Fruit fly (Drosophila melanogaster) whole organism, embryonic: Measurements from ENCODE around the gene CG6345.

ENCODE experiments used
- Asciz ChIP-seq: fragments of 200-800 bp; sonication (Bioruptor generic); optimal IDR thresholded peaks from 2 replicates; lab custom pipeline; 2017; ENCODE audit warnings: missing biosample characterization, mild to moderate bottlenecking, missing genetic modification characterization, missing genetic modification reagents
- Atf6 ChIP-seq: fragments of 200-800 bp; sonication (Bioruptor generic); IDR thresholded peaks from 2 replicates; pipeline ENCODE4 v1.3.6; 2022; ENCODE audit warnings: missing biosample characterization, missing genetic modification characterization
- C15 ChIP-seq: fragments of 200-800 bp; sonication (Bioruptor generic); IDR thresholded peaks from 3 replicates; pipeline ENCODE4 v1.3.6; 2022; ENCODE audit warnings: missing biosample characterization, missing genetic modification characterization
- CG10147 ChIP-seq: fragments of 200-800 bp; sonication (Bioruptor generic); optimal IDR thresholded peaks from 2 replicates; lab custom pipeline; 2019; ENCODE audit warnings: missing biosample characterization, mild to moderate bottlenecking, missing genetic modification characterization, moderate library complexity
- CG10543 ChIP-seq: fragments of 200-800 bp; sonication (Bioruptor generic); optimal IDR thresholded peaks from 3 replicates; lab custom pipeline; 2017; ENCODE audit warnings: missing biosample characterization, mild to moderate bottlenecking, missing genetic modification characterization, moderate library complexity
- CG12071 ChIP-seq: fragments of 200-800 bp; sonication (Bioruptor generic); optimal IDR thresholded peaks from 3 replicates; lab custom pipeline; 2018; ENCODE audit warnings: missing biosample characterization, mild to moderate bottlenecking, missing genetic modification characterization
- CG12659 ChIP-seq: fragments of 200-800 bp; sonication (Bioruptor generic); optimal IDR thresholded peaks from 3 replicates; lab custom pipeline; 2017; ENCODE audit warnings: mild to moderate bottlenecking, missing biosample characterization, missing genetic modification reagents, missing genetic modification characterization
- CG12769 ChIP-seq: fragments of 200-800 bp; sonication (Bioruptor generic); optimal IDR thresholded peaks from 2 replicates; lab custom pipeline; 2019; ENCODE audit warnings: missing biosample characterization, mild to moderate bottlenecking, missing genetic modification characterization, moderate library complexity
- CG1647 ChIP-seq: fragments of 200-800 bp; sonication (Bioruptor generic); optimal IDR thresholded peaks from 3 replicates; lab custom pipeline; 2016; ENCODE audit warnings: missing biosample characterization, missing genetic modification characterization
- CG17328 ChIP-seq: fragments of 200-800 bp; sonication (Bioruptor generic); IDR thresholded peaks from 2 replicates; pipeline ENCODE4 v1.3.6; 2022; ENCODE audit warnings: missing biosample characterization, missing genetic modification characterization
- CG2120 ChIP-seq: fragments of 200-800 bp; sonication (Bioruptor generic); optimal IDR thresholded peaks from 3 replicates; lab custom pipeline; 2016; ENCODE audit warnings: missing biosample characterization, missing genetic modification characterization
- CG2678 ChIP-seq: fragments of 200-800 bp; sonication (Bioruptor generic); optimal IDR thresholded peaks from 3 replicates; lab custom pipeline; 2019; ENCODE audit warnings: missing biosample characterization, mild to moderate bottlenecking, missing genetic modification characterization, moderate library complexity
- CG34376 ChIP-seq: fragments of 200-800 bp; sonication (Bioruptor generic); optimal IDR thresholded peaks from 2 replicates; lab custom pipeline; 2018; ENCODE audit warnings: missing biosample characterization, mild to moderate bottlenecking, missing genetic modification characterization
- CG3838 ChIP-seq: fragments of 200-800 bp; sonication (Bioruptor generic); optimal IDR thresholded peaks from 3 replicates; lab custom pipeline; 2016; ENCODE audit warnings: missing biosample characterization, missing genetic modification characterization
- CG3847 ChIP-seq: fragments of 200-800 bp; sonication (Bioruptor generic); IDR thresholded peaks from 2 replicates; pipeline ENCODE4 v1.3.6; 2022; ENCODE audit warnings: missing biosample characterization, missing genetic modification characterization
- CG6654 ChIP-seq: fragments of 200-800 bp; sonication (Bioruptor generic); optimal IDR thresholded peaks from 2 replicates; lab custom pipeline; 2017; ENCODE audit warnings: missing biosample characterization, mild to moderate bottlenecking, missing genetic modification characterization
- CG6854 ChIP-seq: fragments of 200-800 bp; sonication (Bioruptor generic); optimal IDR thresholded peaks from 3 replicates; lab custom pipeline; 2017; ENCODE audit warnings: missing biosample characterization, mild to moderate bottlenecking, missing genetic modification characterization
- CG7786 ChIP-seq: fragments of 200-800 bp; sonication (Bioruptor generic); optimal IDR thresholded peaks from 2 replicates; lab custom pipeline; 2016; ENCODE audit warnings: missing biosample characterization, missing genetic modification characterization
- CG7987 ChIP-seq: fragments of 200-800 bp; sonication (Bioruptor generic); optimal IDR thresholded peaks from 2 replicates; lab custom pipeline; 2018; ENCODE audit warnings: missing biosample characterization, mild to moderate bottlenecking, missing genetic modification characterization, moderate library complexity
- CG8290 ChIP-seq, 3 experiments: fragments of 200-800 bp; sonication (Bioruptor generic); optimal IDR thresholded peaks; 2 replicates each; lab custom pipeline; 2016 to 2019; ENCODE audit warnings: missing biosample characterization in 3 of 3, missing genetic modification characterization in 3 of 3, mild to moderate bottlenecking in 2 of 3, moderate library complexity in 1 of 3
- CG9727 ChIP-seq: fragments of 200-800 bp; sonication (Bioruptor generic); optimal IDR thresholded peaks from 3 replicates; lab custom pipeline; 2017; ENCODE audit warnings: missing biosample characterization, mild to moderate bottlenecking, missing genetic modification characterization
- CG9932 ChIP-seq: fragments of 200-800 bp; sonication (Bioruptor generic); IDR thresholded peaks from 2 replicates; pipeline ENCODE4 v1.3.6; 2022; ENCODE audit warnings: missing biosample characterization, missing genetic modification characterization
- Dbx ChIP-seq: fragments of 200-800 bp; sonication (Bioruptor generic); IDR thresholded peaks from 3 replicates; pipeline ENCODE4 v1.3.6; 2022; ENCODE audit warnings: missing biosample characterization, missing genetic modification characterization
- Deaf1 ChIP-seq: fragments of 200-800 bp; optimal IDR thresholded peaks from 3 replicates; lab custom pipeline; 2019; ENCODE audit warnings: missing biosample characterization, mild to moderate bottlenecking, missing genetic modification characterization, moderate library complexity
- HHEX ChIP-seq: fragments of 200-800 bp; sonication (Bioruptor generic); optimal IDR thresholded peaks from 3 replicates; lab custom pipeline; 2017; ENCODE audit warnings: missing biosample characterization, mild to moderate bottlenecking, missing genetic modification characterization, missing genetic modification reagents
- Hey ChIP-seq: fragments of 200-800 bp; sonication (Bioruptor generic); optimal IDR thresholded peaks from 3 replicates; lab custom pipeline; 2018; ENCODE audit warnings: missing biosample characterization, mild to moderate bottlenecking, missing genetic modification characterization
- Hr78 ChIP-seq, 2 experiments: fragments of 200-800 bp in 1 of 2; fragments of >200 bp in 1 of 2; sonication (Bioruptor generic) in 1 of 2; optimal IDR thresholded peaks; 2 replicates each; lab custom pipeline; 2017 to 2019; ENCODE audit warnings: missing biosample characterization in 2 of 2, missing genetic modification characterization in 2 of 2, mild to moderate bottlenecking in 1 of 2, moderate library complexity in 1 of 2
- Med ChIP-seq: fragments of 200-800 bp; sonication (Bioruptor generic); peaks from one replicate; lab custom pipeline; 2016; ENCODE audit warnings: missing biosample characterization, missing genetic modification characterization, mild to moderate bottlenecking, inconsistent platforms, moderate library complexity
- Nf-YB ChIP-seq: fragments of 200-800 bp; sonication (Bioruptor generic); optimal IDR thresholded peaks from 3 replicates; lab custom pipeline; 2019; ENCODE audit warnings: missing biosample characterization, mild to moderate bottlenecking, missing genetic modification characterization, moderate library complexity
- Oaz ChIP-seq: fragments of 200-800 bp; sonication (Bioruptor generic); IDR thresholded peaks from 2 replicates; pipeline ENCODE4 v1.3.6; 2022; ENCODE audit warnings: missing biosample characterization, missing genetic modification characterization
- Pdp1 ChIP-seq, 2 experiments: fragments of 200-800 bp; sonication (Bioruptor generic); optimal IDR thresholded peaks; 3 replicates each; lab custom pipeline; 2016; ENCODE audit warnings: missing biosample characterization in 2 of 2, missing genetic modification characterization in 2 of 2, mild to moderate bottlenecking in 1 of 2, moderate library complexity in 1 of 2
- Rfx ChIP-seq: fragments of 200-800 bp; sonication (Bioruptor generic); IDR thresholded peaks from 2 replicates; pipeline ENCODE4 v1.3.6; 2022; ENCODE audit warnings: missing biosample characterization, missing genetic modification characterization
- Side ChIP-seq: fragments of 200-800 bp; sonication (Bioruptor generic); optimal IDR thresholded peaks from 2 replicates; lab custom pipeline; 2016; ENCODE audit warnings: missing biosample characterization, missing genetic modification characterization
- chinmo ChIP-seq: fragments of 200-800 bp; sonication (Bioruptor generic); IDR thresholded peaks from 4 replicates; pipeline ENCODE4 v1.3.6; 2022; ENCODE audit warnings: missing biosample characterization, missing genetic modification characterization; ENCODE audit not compliant: partially characterized antibody
- cwo ChIP-seq: fragments of 200-800 bp; sonication (Bioruptor generic); optimal IDR thresholded peaks from 3 replicates; lab custom pipeline; 2017; ENCODE audit warnings: missing biosample characterization, missing genetic modification characterization, mild to moderate bottlenecking, moderate library complexity, missing genetic modification reagents
- fd64A ChIP-seq: fragments of 200-800 bp; sonication (Bioruptor generic); optimal IDR thresholded peaks from 3 replicates; lab custom pipeline; 2018; ENCODE audit warnings: missing biosample characterization, mild to moderate bottlenecking, missing genetic modification characterization
- gcm ChIP-seq: fragments of 200-800 bp; sonication (Bioruptor generic); optimal IDR thresholded peaks from 2 replicates; lab custom pipeline; 2019; ENCODE audit warnings: missing biosample characterization, mild to moderate bottlenecking, missing genetic modification characterization, moderate library complexity
- grn ChIP-seq: fragments of 200-800 bp; sonication (Bioruptor generic); optimal IDR thresholded peaks from 3 replicates; lab custom pipeline; 2017; ENCODE audit warnings: missing biosample characterization, missing genetic modification characterization
- gsb-n ChIP-seq: fragments of 200-800 bp; sonication (Bioruptor generic); optimal IDR thresholded peaks from 3 replicates; lab custom pipeline; 2018; ENCODE audit warnings: missing biosample characterization, mild to moderate bottlenecking, missing genetic modification characterization
- her ChIP-seq: fragments of 200-800 bp; sonication (Bioruptor generic); optimal IDR thresholded peaks from 2 replicates; lab custom pipeline; 2016; ENCODE audit warnings: missing biosample characterization, missing genetic modification characterization
- lab ChIP-seq: fragments of 200-800 bp; sonication (Bioruptor generic); optimal IDR thresholded peaks from 3 replicates; lab custom pipeline; 2017; ENCODE audit warnings: missing biosample characterization, missing genetic modification characterization, mild to moderate bottlenecking, moderate library complexity, missing genetic modification reagents
- luna ChIP-seq: fragments of 200-800 bp; sonication (Bioruptor generic); optimal IDR thresholded peaks from 2 replicates; lab custom pipeline; 2016; ENCODE audit warnings: missing biosample characterization, missing genetic modification characterization
- odd ChIP-seq: fragments of 200-800 bp; sonication (Bioruptor generic); optimal IDR thresholded peaks from 2 replicates; lab custom pipeline; 2017; ENCODE audit warnings: missing biosample characterization, mild to moderate bottlenecking, missing genetic modification characterization
- rib ChIP-seq: fragments of 200-800 bp; sonication (Bioruptor generic); IDR thresholded peaks from 2 replicates; pipeline ENCODE4 v1.3.6; 2022; ENCODE audit warnings: missing biosample characterization, missing genetic modification characterization
- sd ChIP-seq: fragments of 200-800 bp; sonication (Bioruptor generic); optimal IDR thresholded peaks from 3 replicates; lab custom pipeline; 2018; ENCODE audit warnings: missing biosample characterization, mild to moderate bottlenecking, missing genetic modification characterization, moderate library complexity
- sens ChIP-seq: fragments of 200-800 bp; sonication (Bioruptor generic); peaks from one replicate; lab custom pipeline; 2016; ENCODE audit warnings: missing biosample characterization, missing genetic modification characterization
- sna ChIP-seq: fragments of 200-800 bp; sonication (Bioruptor generic); IDR thresholded peaks from 2 replicates; pipeline ENCODE4 v1.3.6; 2022; ENCODE audit warnings: missing biosample characterization, missing genetic modification characterization; ENCODE audit not compliant: partially characterized antibody

Gene CG6345

dm6 chr3R:10391863-10392538 is 23.8 kb downstream of the CG6345 start:
- peak; percentile 29 for TF ChIP-seq gsb-n (tag; lab: Kevin White, UChicago)
- peak in 1 of 2 experiments; percentile 43 for TF ChIP-seq Hr78 (GFP tag; optimal IDR thresholded peaks at IDR 0.05; lab: Kevin White, UChicago)
- TF ChIP-seq grn (GFP tag; lab: Kevin White, UChicago) = peak; percentile 55
- TF ChIP-seq chinmo (GFP tag; lab: Robert Waterston, UW) = peak; percentile 44; the same call in 1 of the 4 replicates
- peak; percentile 95 for TF ChIP-seq cwo (GFP tag; lab: Kevin White, UChicago)
- TF ChIP-seq CG17328 (GFP tag; lab: Robert Waterston, UW) = 0 out of 2 replicates have a peak, but pooled peaks have one; percentile 7
- no peak for TF ChIP-seq C15 (GFP tag; lab: Robert Waterston, UW)
- TF ChIP-seq CG9727 = no peak
- no peak for TF ChIP-seq CG6654
- no peak for TF ChIP-seq luna (GFP tag; lab: Kevin White, UChicago)
- TF ChIP-seq rib = no peak
- peak; percentile 14 for TF ChIP-seq CG12769
- peak; percentile 54 for TF ChIP-seq Deaf1 (tag; lab: Kevin White, UChicago)
- TF ChIP-seq Med (GFP tag; lab: Kevin White, UChicago) = peak; percentile 10
- TF ChIP-seq CG9932 (GFP tag; lab: Robert Waterston, UW) = no peak
- peak; percentile 64 for TF ChIP-seq sd
- TF ChIP-seq CG10147 (GFP tag; lab: Kevin White, UChicago) = no peak
- TF ChIP-seq Atf6 (GFP tag; lab: Robert Waterston, UW) = 0 out of 2 replicates have a peak, but pooled peaks have one; percentile 22
- no peak for TF ChIP-seq CG8290 (GFP tag; optimal IDR thresholded peaks at IDR 0.05; lab: Kevin White, UChicago)
- peak in 1 of 2 experiments; percentile 8 for TF ChIP-seq CG8290 (tag; optimal IDR thresholded peaks at IDR 0.05; lab: Kevin White, UChicago)
- no peak for TF ChIP-seq her (GFP tag; lab: Kevin White, UChicago)
- TF ChIP-seq gcm (GFP tag; lab: Kevin White, UChicago) = peak; percentile 72
- TF ChIP-seq, all 482 proteins: peak for 13

dm6 chr3R:10390914-10391377 is 24.9 kb downstream of the CG6345 start:
- TF ChIP-seq CG3838 (GFP tag; lab: Kevin White, UChicago) (no peak), Nf-YB (GFP tag; lab: Kevin White, UChicago) (no peak), CG7786 (GFP tag; lab: Kevin White, UChicago) (peak; percentile 23), CG7987 (peak; percentile 11), Pdp1 (GFP tag; optimal IDR thresholded peaks at IDR 0.05; lab: Kevin White, UChicago) (peak in 1 of 2 experiments; percentile 65), Oaz (GFP tag; lab: Robert Waterston, UW) (no peak), HHEX (peak; percentile 65), CG10543 (GFP tag; lab: Kevin White, UChicago) (peak; percentile 63), CG12071 (GFP tag; lab: Kevin White, UChicago) (peak; percentile 28), CG6854 (GFP tag; lab: Kevin White, UChicago) (no peak), Asciz (GFP tag; lab: Kevin White, UChicago) (peak; percentile 43), CG1647 (GFP tag; lab: Kevin White, UChicago) (peak; percentile 30), Rfx (GFP tag; lab: Robert Waterston, UW) (peak; percentile 42; the same call in 1 of the 2 replicates), sens (GFP tag; lab: Kevin White, UChicago) (peak; percentile 74), lab (GFP tag; lab: Kevin White, UChicago) (peak; percentile 73), CG2120 (peak; percentile 16), rib (0 out of 2 replicates have a peak, but pooled peaks have one; percentile 31), CG34376 (GFP tag; lab: Kevin White, UChicago) (peak; percentile 50), Side (GFP tag; lab: Kevin White, UChicago) (peak; percentile 30), CG2678 (tag; lab: Kevin White, UChicago) (peak; percentile 66), Hey (tag; lab: Kevin White, UChicago) (peak; percentile 62), CG6654 (no peak), odd (GFP tag; lab: Kevin White, UChicago) (peak; percentile 15), fd64A (GFP tag; lab: Kevin White, UChicago) (peak; percentile 26), CG12659 (GFP tag; lab: Kevin White, UChicago) (no peak), sna (GFP tag; lab: Robert Waterston, UW) (no peak), Dbx (GFP tag; lab: Robert Waterston, UW) (peak; percentile 19; the same call in 1 of the 3 replicates), CG3847 (no peak)
